Worm (Caenorhabditis elegans) whole organism, mixed stage, embryonic: ENCODE results near the gene C28D4.5.

Experiments
- ces-1 ChIP-seq: fragments of 150-350 bp; optimal IDR thresholded peaks from 2 replicates; lab custom pipeline; 2014; ENCODE audit warnings: missing biosample characterization, missing genetic modification reagents, missing genetic modification characterization
- elt-1 ChIP-seq: sonication (generic microtip); optimal IDR thresholded peaks from 2 replicates; lab custom pipeline; 2017; ENCODE audit warnings: missing genetic modification characterization, mild to moderate bottlenecking, missing compliant biosample characterization, antibody characterized with exemption, moderate library complexity, borderline replicate concordance; ENCODE audit not compliant: insufficient read depth
- elt-3 ChIP-seq: fragments of 150-350 bp; optimal IDR thresholded peaks from 2 replicates; lab custom pipeline; 2014; ENCODE audit warnings: missing biosample characterization, missing genetic modification characterization
- lin-32 ChIP-seq: fragments of 200-800 bp; sonication (Bioruptor generic); optimal IDR thresholded peaks from 2 replicates; lab custom pipeline; 2018; ENCODE audit warnings: mild to moderate bottlenecking, missing genetic modification characterization, missing compliant biosample characterization
- nhr-12 ChIP-seq: fragments of 150-350 bp; optimal IDR thresholded peaks from 2 replicates; lab custom pipeline; 2014; ENCODE audit warnings: missing biosample characterization, missing genetic modification characterization
- nhr-237 ChIP-seq: fragments of 150-350 bp; optimal IDR thresholded peaks from 2 replicates; lab custom pipeline; 2014; ENCODE audit warnings: missing biosample characterization, missing genetic modification characterization
- nhr-76 ChIP-seq: sonication (generic microtip); optimal IDR thresholded peaks from 2 replicates; lab custom pipeline; 2017; ENCODE audit warnings: missing biosample characterization, missing genetic modification characterization
- pha-4 ChIP-seq: fragments of 150-350 bp; optimal IDR thresholded peaks from 2 replicates; lab custom pipeline; 2018; ENCODE audit warnings: missing biosample characterization, missing genetic modification reagents, missing genetic modification characterization
- unc-39 ChIP-seq: fragments of 150-350 bp; optimal IDR thresholded peaks from 2 replicates; lab custom pipeline; 2014; ENCODE audit warnings: missing biosample characterization, missing genetic modification characterization
- unc-62 ChIP-seq: fragments of 150-350 bp; optimal IDR thresholded peaks from 2 replicates; lab custom pipeline; 2014; ENCODE audit warnings: missing biosample characterization, missing genetic modification reagents, missing genetic modification characterization
- ztf-11 ChIP-seq: fragments of 150-350 bp; optimal IDR thresholded peaks from 2 replicates; lab custom pipeline; 2014; ENCODE audit warnings: missing biosample characterization, missing genetic modification characterization

DNA sequence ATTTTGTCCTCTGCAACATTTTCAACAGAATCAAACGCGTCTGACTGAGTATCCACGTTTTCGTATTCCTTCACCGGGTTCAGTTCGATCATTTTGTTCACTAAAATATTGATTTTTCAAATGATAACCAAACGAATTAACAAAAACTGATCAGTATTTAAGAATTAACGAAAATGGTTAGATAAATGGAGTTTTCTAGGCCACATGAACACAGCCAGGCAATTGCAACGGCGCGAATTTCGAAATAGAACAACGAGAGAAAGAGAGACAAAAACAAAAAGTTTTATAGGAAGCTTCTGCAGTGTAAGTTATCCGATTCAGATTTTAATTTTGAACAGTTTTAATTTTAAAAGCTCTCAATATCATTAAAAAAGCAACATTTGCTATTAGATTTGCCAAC, 30.9 kb upstream of the C28D4.5 start, which contains the start of gene sna-2:
- no peak for TF ChIP-seq nhr-12 (tag; lab: Kevin White, UChicago)
- TF ChIP-seq nhr-237: peak; percentile 26
- no peak for TF ChIP-seq pha-4 (tag; lab: Kevin White, UChicago)
- TF ChIP-seq ces-1 (GFP tag; lab: Kevin White, UChicago): peak; percentile 47
- no peak for TF ChIP-seq elt-1
- no peak for TF ChIP-seq nhr-76 (tag; lab: Kevin White, UChicago)
- TF ChIP-seq ztf-11 (tag; lab: Kevin White, UChicago): no peak
- no peak for TF ChIP-seq unc-39 (tag; lab: Kevin White, UChicago)
- TF ChIP-seq unc-62 (GFP tag; lab: Kevin White, UChicago): no peak
- no peak for TF ChIP-seq lin-32 (GFP tag; lab: Kevin White, UChicago)
- no peak for TF ChIP-seq elt-3 (tag; lab: Kevin White, UChicago)
